Worm (Caenorhabditis elegans): ENCODE results near the gene ckb-3.

Gene ckb-3

DNA sequence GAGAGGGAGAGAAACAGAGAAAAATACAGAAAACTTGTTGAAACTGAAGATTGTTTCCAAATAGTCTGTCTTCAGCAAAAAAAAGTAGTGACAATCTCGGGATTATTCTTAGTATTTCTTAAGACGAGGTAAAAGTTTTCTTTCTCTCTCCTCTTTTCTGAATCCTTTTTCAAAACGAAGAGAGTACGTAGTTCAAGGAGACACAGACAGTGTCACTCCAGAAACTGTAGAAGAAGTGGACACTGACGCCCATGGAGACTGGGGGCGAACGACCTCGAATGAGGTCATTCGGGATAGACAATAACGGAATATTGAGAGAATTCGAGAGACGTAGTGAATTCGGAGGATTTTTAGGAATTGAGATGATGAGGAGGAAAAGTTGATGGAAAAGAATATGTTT, 39.7 kb upstream of the ckb-3 start, which contains the start of gene gly-6:
Gene gly-6, minus strand, starts transcription at position 245 of the 400 bp plus-strand sequence.
- TF ChIP-seq blmp-1 (tag; optimal IDR thresholded peaks at IDR 0.05): no peak
- TF ChIP-seq nhr-76 (tag; optimal IDR thresholded peaks at IDR 0.05): no peak

DNA sequence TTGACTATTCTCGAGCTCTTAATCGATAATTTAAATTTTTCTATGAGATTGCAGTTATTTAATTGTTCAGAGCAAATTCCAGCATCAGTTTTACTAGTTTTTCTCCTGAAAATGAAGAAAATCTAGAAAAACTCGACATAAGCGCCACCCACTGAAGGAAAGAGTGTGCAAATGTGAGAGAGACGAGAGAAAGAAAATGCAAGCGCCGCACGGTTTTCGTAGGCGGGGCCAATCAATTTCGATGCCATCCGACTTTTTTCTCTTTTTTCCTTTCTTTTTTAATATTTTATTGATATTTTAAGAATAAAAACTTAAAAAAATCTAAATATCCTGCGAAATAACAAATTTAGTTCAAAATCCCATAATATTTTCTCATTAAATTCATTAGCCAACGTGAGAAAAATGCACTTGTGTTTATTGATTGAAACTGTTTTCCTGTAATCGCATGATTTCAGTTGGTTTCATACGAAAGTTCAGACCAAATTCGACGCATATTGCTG, 38.1 kb upstream of the ckb-3 start, which contains the start of gene cdk-12:
Gene cdk-12, plus strand, starts transcription at position 450 of the 500 bp plus-strand sequence.
- TF ChIP-seq sptf-1 (tag; optimal IDR thresholded peaks at IDR 0.05) (peak; percentile 46), unc-120 (tag; optimal IDR thresholded peaks at IDR 0.05; ENCODE audit: poor library complexity, severe bottlenecking) (no peak), mls-2 (tag; optimal IDR thresholded peaks at IDR 0.05) (no peak), ceh-83 (GFP tag; optimal IDR thresholded peaks at IDR 0.05) (no peak), unc-39 (tag; optimal IDR thresholded peaks at IDR 0.05) (no peak), ceh-39 (tag; optimal IDR thresholded peaks at IDR 0.05) (no peak), cnd-1 (tag; optimal IDR thresholded peaks at IDR 0.05) (no peak), zip-8 (tag; optimal IDR thresholded peaks at IDR 0.05) (no peak), snpc-4 (tag; optimal IDR thresholded peaks at IDR 0.05) (no peak), mep-1 (tag; optimal IDR thresholded peaks at IDR 0.05) (peak; percentile 76), blmp-1 (tag; optimal IDR thresholded peaks at IDR 0.05) (no peak), sem-2 (GFP tag; optimal IDR thresholded peaks at IDR 0.05) (no peak), lin-13 (tag; optimal IDR thresholded peaks at IDR 0.05) (no peak), unc-62 (GFP tag; optimal IDR thresholded peaks at IDR 0.05) (no peak), hlh-1 (tag; optimal IDR thresholded peaks at IDR 0.05) (no peak), ces-1 (GFP tag; optimal IDR thresholded peaks at IDR 0.05) (peak; percentile 40), nhr-237 (tag; optimal IDR thresholded peaks at IDR 0.05) (no peak), nhr-2 (tag; optimal IDR thresholded peaks at IDR 0.05) (no peak), drap-1 (GFP tag; optimal IDR thresholded peaks at IDR 0.05) (no peak), lsy-2 (tag; optimal IDR thresholded peaks at IDR 0.05) (peak; percentile 13), M03D4.4 (tag; optimal IDR thresholded peaks at IDR 0.05) (no peak)

DNA sequence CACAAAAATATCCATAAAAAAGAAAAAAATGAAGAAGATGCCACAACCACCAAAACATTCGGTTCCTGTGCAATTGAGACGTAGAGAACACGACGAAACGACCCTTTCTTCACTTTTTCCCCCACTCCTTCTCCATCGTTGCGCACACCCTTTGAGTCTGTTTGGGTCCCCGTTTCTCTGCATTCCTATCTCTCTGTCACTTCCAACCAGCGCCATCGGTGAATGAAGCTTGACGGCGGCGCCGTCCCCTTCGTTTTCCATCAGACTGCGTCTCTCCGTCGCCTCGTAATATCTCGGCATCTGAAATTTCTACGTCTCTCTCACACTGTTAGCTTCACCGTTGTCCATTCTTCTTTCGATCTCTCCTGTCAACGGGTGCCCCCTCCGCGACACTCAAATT, 35.1 kb upstream of the ckb-3 start:
- TF ChIP-seq nhr-2 (tag; optimal IDR thresholded peaks at IDR 0.05) (no peak), cnd-1 (tag; optimal IDR thresholded peaks at IDR 0.05) (no peak), nhr-28 (tag; optimal IDR thresholded peaks at IDR 0.05) (no peak), tbx-8 (GFP tag; optimal IDR thresholded peaks at IDR 0.05) (no peak), elt-3 (tag; optimal IDR thresholded peaks at IDR 0.05) (no peak), bed-3 (GFP tag; optimal IDR thresholded peaks at IDR 0.05) (no peak), nhr-12 (tag; optimal IDR thresholded peaks at IDR 0.05) (no peak)

DNA sequence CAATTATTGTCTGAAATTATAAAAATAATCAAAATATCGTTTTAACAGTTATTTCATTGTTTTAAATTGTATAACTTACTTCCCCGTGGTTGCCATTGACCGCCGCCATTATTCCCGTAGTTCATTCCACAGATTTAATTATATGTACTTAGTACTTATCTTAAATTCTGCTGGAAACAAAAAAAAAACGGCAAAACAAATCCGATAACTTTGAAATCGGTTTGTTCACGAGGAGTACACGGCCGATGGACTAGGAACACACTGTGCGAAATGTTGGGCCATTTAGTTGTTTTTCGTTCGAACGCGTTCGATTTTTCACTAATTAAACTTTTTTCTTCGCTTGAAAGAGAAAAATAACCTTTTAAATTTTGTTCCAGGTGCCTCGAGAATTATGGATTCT, 27.6 kb upstream of the ckb-3 start, which contains the start of the genes B0285.3 and lcmt-1:
Gene B0285.3, minus strand, starts transcription at position 267 of the 400 bp plus-strand sequence.
Gene lcmt-1, plus strand, starts transcription at position 377 of the 400 bp plus-strand sequence.
- TF ChIP-seq nhr-76 (tag; optimal IDR thresholded peaks at IDR 0.05) (no peak), nhr-28 (tag; optimal IDR thresholded peaks at IDR 0.05) (no peak), mls-2 (tag; optimal IDR thresholded peaks at IDR 0.05) (no peak), unc-39 (tag; optimal IDR thresholded peaks at IDR 0.05) (no peak), sptf-1 (tag; optimal IDR thresholded peaks at IDR 0.05) (no peak), M03D4.4 (tag; optimal IDR thresholded peaks at IDR 0.05) (no peak), nhr-12 (tag; optimal IDR thresholded peaks at IDR 0.05) (no peak), lin-13 (tag; optimal IDR thresholded peaks at IDR 0.05) (no peak), bed-3 (GFP tag; optimal IDR thresholded peaks at IDR 0.05) (no peak), lsy-2 (tag; optimal IDR thresholded peaks at IDR 0.05) (no peak), mep-1 (tag; optimal IDR thresholded peaks at IDR 0.05) (no peak), snpc-4 (tag; optimal IDR thresholded peaks at IDR 0.05) (no peak), elt-3 (tag; optimal IDR thresholded peaks at IDR 0.05) (no peak), ces-1 (GFP tag; optimal IDR thresholded peaks at IDR 0.05) (no peak), tbx-8 (GFP tag; optimal IDR thresholded peaks at IDR 0.05) (no peak), blmp-1 (tag; optimal IDR thresholded peaks at IDR 0.05) (no peak)

DNA sequence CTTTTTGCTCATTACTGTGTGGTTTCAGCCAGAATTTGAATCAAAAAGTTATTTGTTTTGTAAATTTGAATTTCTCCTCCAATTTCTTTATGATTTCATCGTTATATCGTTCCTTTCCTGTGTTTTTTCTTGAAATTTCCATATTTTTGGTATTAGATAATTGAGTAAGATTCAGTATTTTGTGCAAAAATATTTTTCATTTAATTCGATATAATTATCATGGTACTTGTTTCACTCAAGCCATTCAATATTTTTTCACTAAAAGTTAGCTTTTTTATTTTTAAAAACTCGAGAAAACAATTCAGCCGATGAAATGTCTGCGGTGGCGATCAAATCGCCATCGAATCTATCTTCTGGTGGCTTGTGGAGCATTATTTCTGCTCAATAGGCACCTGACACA, 25.7 kb upstream of the ckb-3 start, which contains the start of gene hse-5:
Gene hse-5, plus strand, starts transcription at position 301 of the 400 bp plus-strand sequence.
- TF ChIP-seq unc-120 (tag; optimal IDR thresholded peaks at IDR 0.05; ENCODE audit: poor library complexity, severe bottlenecking): no peak
- TF ChIP-seq sptf-1 (tag; optimal IDR thresholded peaks at IDR 0.05): no peak
- TF ChIP-seq nhr-28 (tag; optimal IDR thresholded peaks at IDR 0.05): no peak
- no peak for TF ChIP-seq elt-1 (tag; optimal IDR thresholded peaks at IDR 0.05; ENCODE audit: borderline replicate concordance, insufficient read depth)
- no peak for TF ChIP-seq unc-62 (GFP tag; optimal IDR thresholded peaks at IDR 0.05)
- no peak for TF ChIP-seq drap-1 (GFP tag; optimal IDR thresholded peaks at IDR 0.05)
- no peak for TF ChIP-seq ham-2 (GFP tag; optimal IDR thresholded peaks at IDR 0.05)
- TF ChIP-seq tbx-8 (GFP tag; optimal IDR thresholded peaks at IDR 0.05): no peak
- TF ChIP-seq sem-2 (GFP tag; optimal IDR thresholded peaks at IDR 0.05): no peak
- no peak for TF ChIP-seq cnd-1 (tag; optimal IDR thresholded peaks at IDR 0.05)
- no peak for TF ChIP-seq bed-3 (GFP tag; optimal IDR thresholded peaks at IDR 0.05)
- TF ChIP-seq elt-3 (tag; optimal IDR thresholded peaks at IDR 0.05): no peak
- TF ChIP-seq pha-4 (tag; optimal IDR thresholded peaks at IDR 0.05): no peak
- TF ChIP-seq unc-39 (tag; optimal IDR thresholded peaks at IDR 0.05): no peak
- no peak for TF ChIP-seq ceh-39 (tag; optimal IDR thresholded peaks at IDR 0.05)
- no peak for TF ChIP-seq lsy-2 (tag; optimal IDR thresholded peaks at IDR 0.05)
